Fruit fly (Drosophila melanogaster): ENCODE measurements around the gene Prx1.

The Prx1 gene

DNA sequence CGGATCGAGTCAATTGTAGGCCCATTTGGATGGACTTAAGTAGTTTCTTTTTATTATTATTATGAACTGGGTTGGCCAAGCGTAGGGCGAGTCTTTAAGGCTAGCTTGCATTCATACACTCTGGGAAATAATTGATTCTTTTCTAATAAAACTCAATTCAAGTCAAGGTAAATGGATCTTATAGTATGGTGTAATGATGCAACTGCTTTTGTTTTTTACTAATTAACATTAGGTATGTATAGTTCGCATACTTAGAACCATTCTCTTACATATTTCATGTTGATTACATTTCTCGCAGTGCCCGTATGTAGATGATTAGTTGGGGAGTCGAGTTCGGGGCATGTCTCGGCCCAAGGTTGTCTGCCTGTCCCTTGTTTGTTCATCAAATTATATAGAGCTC lies 21.8 kb downstream of the Prx1 start (continued):
- TF ChIP-seq fd85E (GFP tag; optimal IDR thresholded peaks at IDR 0.05) (no peak), Met (GFP tag; optimal IDR thresholded peaks at IDR 0.05) (no peak), Hr38 (GFP tag; optimal IDR thresholded peaks at IDR 0.05) (no peak), CG4318 (GFP tag; optimal IDR thresholded peaks at IDR 0.05) (no peak), cyc (GFP tag; optimal IDR thresholded peaks at IDR 0.05) (no peak), Sox14 (GFP tag; optimal IDR thresholded peaks at IDR 0.05) (peak; percentile 31), salr (GFP tag; optimal IDR thresholded peaks at IDR 0.05) (peak in 1 of 2 experiments; percentile 11), CG1621 (tag; optimal IDR thresholded peaks at IDR 0.05) (peak; percentile 57), CG34406 (GFP tag; optimal IDR thresholded peaks at IDR 0.05) (no peak), pdm3 (GFP tag; optimal IDR thresholded peaks at IDR 0.05) (no peak), acj6 (GFP tag; optimal IDR thresholded peaks at IDR 0.05) (peak; percentile 24), CG3919 (GFP tag; optimal IDR thresholded peaks at IDR 0.05) (peak; percentile 22), CG10669 (GFP tag; optimal IDR thresholded peaks at IDR 0.05) (peak; percentile 40), CG16779 (tag; optimal IDR thresholded peaks at IDR 0.05) (no peak), achi (GFP tag; optimal IDR thresholded peaks at IDR 0.05) (peak; percentile 55), svp (GFP tag) (no peak), dac (GFP tag; optimal IDR thresholded peaks at IDR 0.05) (no peak), CG8319 (GFP tag; optimal IDR thresholded peaks at IDR 0.05) (no peak), Sox15 (GFP tag; optimal IDR thresholded peaks at IDR 0.05) (no peak), vri (GFP tag; optimal IDR thresholded peaks at IDR 0.05) (no peak)

DNA sequence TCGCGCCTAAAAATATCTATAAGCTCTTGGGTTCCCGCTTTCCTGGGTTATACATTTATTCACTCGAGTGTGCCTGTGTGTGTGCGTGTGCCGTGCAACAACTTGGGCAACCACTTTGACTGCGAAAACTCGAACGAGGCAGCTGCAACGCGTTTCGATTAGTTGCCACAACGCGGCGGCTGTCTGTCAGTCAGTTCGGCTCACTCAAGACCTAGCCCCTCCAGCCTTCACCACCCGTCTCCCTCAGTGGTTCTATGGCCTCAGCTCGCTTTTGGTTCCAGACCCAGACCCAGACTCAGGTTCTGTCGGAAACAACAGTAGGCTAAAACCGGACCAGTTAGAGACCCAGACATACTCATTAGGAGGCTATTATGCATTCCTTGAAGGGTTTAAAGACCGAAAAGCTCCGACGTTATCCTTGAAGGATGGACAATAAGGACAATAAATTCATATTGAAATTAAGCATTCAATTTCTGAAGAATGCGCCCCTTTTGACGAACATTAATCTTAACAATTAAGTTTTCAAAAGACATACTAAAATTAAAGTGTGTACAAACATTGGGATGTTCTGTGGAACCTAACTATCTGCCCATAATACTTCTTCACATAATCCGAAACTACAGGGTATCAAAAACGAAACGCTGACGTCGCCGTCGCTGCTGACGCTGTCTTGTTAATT lies 22.7 kb downstream of the Prx1 start:
- TF ChIP-seq lz (GFP tag; optimal IDR thresholded peaks at IDR 0.05) (peak; percentile 15), Smox (GFP tag; optimal IDR thresholded peaks at IDR 0.05) (peak; percentile 5), Hr4 (GFP tag; optimal IDR thresholded peaks at IDR 0.05) (peak; percentile 72), fkh (GFP tag; optimal IDR thresholded peaks at IDR 0.05) (no peak), CG16779 (tag; optimal IDR thresholded peaks at IDR 0.05) (peak; percentile 67), dsx (GFP tag; optimal IDR thresholded peaks at IDR 0.05; ENCODE audit: poor library complexity, severe bottlenecking) (peak; percentile 65), Lpt (GFP tag; optimal IDR thresholded peaks at IDR 0.05) (peak; percentile 78), CG6808 (GFP tag; optimal IDR thresholded peaks at IDR 0.05) (peak; percentile 78), CG6163 (GFP tag; IDR thresholded peaks at IDR 0.05) (peak; percentile 38; the same call in 2 of the 3 replicates), CG3032 (tag; optimal IDR thresholded peaks at IDR 0.05) (peak; percentile 83), dac (GFP tag; optimal IDR thresholded peaks at IDR 0.05) (peak; percentile 40), CG11294 (GFP tag; IDR thresholded peaks at IDR 0.05) (peak; percentile 53; the same call in 1 of the 2 replicates), CG15336 (GFP tag; IDR thresholded peaks at IDR 0.05) (peak; percentile 83), Hr38 (GFP tag; optimal IDR thresholded peaks at IDR 0.05) (no peak), Eip78C (GFP tag) (peak; percentile 93), CG6854 (GFP tag; optimal IDR thresholded peaks at IDR 0.05) (no peak), vri (GFP tag; optimal IDR thresholded peaks at IDR 0.05) (no peak), eg (GFP tag; IDR thresholded peaks at IDR 0.05) (peak; percentile 64; the same call in 2 of the 3 replicates), Eip93F (GFP tag; optimal IDR thresholded peaks at IDR 0.05) (no peak), Eip75B (GFP tag; optimal IDR thresholded peaks at IDR 0.05) (peak; percentile 61), CG7368 (GFP tag; optimal IDR thresholded peaks at IDR 0.05) (peak; percentile 57), fd59A (GFP tag; optimal IDR thresholded peaks at IDR 0.05) (peak; percentile 75), CG6792 (GFP tag; optimal IDR thresholded peaks at IDR 0.05) (peak; percentile 62), spab (GFP tag; optimal IDR thresholded peaks at IDR 0.05) (peak; percentile 69), Met (GFP tag; optimal IDR thresholded peaks at IDR 0.05) (peak; percentile 39), CG9139 (GFP tag; optimal IDR thresholded peaks at IDR 0.05) (peak; percentile 44), CG32006 (GFP tag; optimal IDR thresholded peaks at IDR 0.05) (peak; percentile 90), CG10631 (GFP tag; optimal IDR thresholded peaks at IDR 0.05) (peak; percentile 84), Gug (GFP tag; IDR thresholded peaks at IDR 0.05) (peak; percentile 79), Sox15 (GFP tag; optimal IDR thresholded peaks at IDR 0.05) (peak; percentile 18), Sox14 (GFP tag; optimal IDR thresholded peaks at IDR 0.05) (peak; percentile 76), CG8119 (GFP tag; IDR thresholded peaks at IDR 0.05) (peak; percentile 79), OdsH (GFP tag; optimal IDR thresholded peaks at IDR 0.05) (peak; percentile 74), fd85E (GFP tag; optimal IDR thresholded peaks at IDR 0.05) (no peak), salr (GFP tag; optimal IDR thresholded peaks at IDR 0.05) (peak; percentile 42 to 82), CG4318 (GFP tag; optimal IDR thresholded peaks at IDR 0.05) (peak; percentile 70), svp (GFP tag) (peak; percentile 29), topi (GFP tag; optimal IDR thresholded peaks at IDR 0.05) (peak; percentile 38), esn (GFP tag; optimal IDR thresholded peaks at IDR 0.05) (peak; percentile 31), CG3919 (GFP tag; optimal IDR thresholded peaks at IDR 0.05) (peak; percentile 66)

Data from whole organism, prepupa.